Fruit fly (Drosophila melanogaster): ENCODE measurements around the gene tbrd-1.

tbrd-1 gene

dm6 chr3R:23876699-23877098 lies 16.7 kb downstream of the tbrd-1 start:
- TF ChIP-seq fkh (GFP tag; optimal IDR thresholded peaks at IDR 0.05) (peak; percentile 54), lz (GFP tag; optimal IDR thresholded peaks at IDR 0.05) (no peak), CG8319 (GFP tag; optimal IDR thresholded peaks at IDR 0.05) (no peak)

- TF ChIP-seq Hr38 (GFP tag; optimal IDR thresholded peaks at IDR 0.05) (no peak), svp (GFP tag) (peak; percentile 52)
Observed at dm6 chr3R:23874752-23875151, 18.6 kb downstream of the tbrd-1 start.

- peak; percentile 67 for TF ChIP-seq CG3032 (tag; optimal IDR thresholded peaks at IDR 0.05)
- TF ChIP-seq CG10669 (GFP tag; optimal IDR thresholded peaks at IDR 0.05) = peak; percentile 58
- TF ChIP-seq Ets21C (GFP tag; optimal IDR thresholded peaks at IDR 0.05) = peak; percentile 39
- TF ChIP-seq Blimp-1 (GFP tag; optimal IDR thresholded peaks at IDR 0.05) = no peak
- TF ChIP-seq CG15336 (GFP tag; IDR thresholded peaks at IDR 0.05) = peak; percentile 84
- peak; percentile 58 for TF ChIP-seq lz (GFP tag; optimal IDR thresholded peaks at IDR 0.05)
- TF ChIP-seq fd59A (GFP tag; optimal IDR thresholded peaks at IDR 0.05) = peak; percentile 53
- peak; percentile 78 for TF ChIP-seq esn (GFP tag; optimal IDR thresholded peaks at IDR 0.05)
- TF ChIP-seq dsx (GFP tag; optimal IDR thresholded peaks at IDR 0.05; ENCODE audit: poor library complexity, severe bottlenecking) = peak; percentile 68
- peak; percentile 54 for TF ChIP-seq CG8632 (GFP tag; optimal IDR thresholded peaks at IDR 0.05)
- peak; percentile 80 for TF ChIP-seq Eip75B (GFP tag; optimal IDR thresholded peaks at IDR 0.05)
- TF ChIP-seq Sox15 (GFP tag; optimal IDR thresholded peaks at IDR 0.05) = peak; percentile 26
- peak; percentile 39 for TF ChIP-seq CG8319 (GFP tag; optimal IDR thresholded peaks at IDR 0.05)
- no peak for TF ChIP-seq fkh (GFP tag; optimal IDR thresholded peaks at IDR 0.05)
- TF ChIP-seq CG6808 (GFP tag; optimal IDR thresholded peaks at IDR 0.05) = peak; percentile 66
- TF ChIP-seq Hr39 (GFP tag; optimal IDR thresholded peaks at IDR 0.05) = peak; percentile 72
- TF ChIP-seq CG16779 (tag; optimal IDR thresholded peaks at IDR 0.05) = peak; percentile 53
- TF ChIP-seq Sox102F (GFP tag; optimal IDR thresholded peaks at IDR 0.05) = peak; percentile 70
- TF ChIP-seq CG32006 (GFP tag; optimal IDR thresholded peaks at IDR 0.05) = peak; percentile 87
- TF ChIP-seq CG11762 (GFP tag; optimal IDR thresholded peaks at IDR 0.05; ENCODE audit: insufficient read depth) = peak; percentile 73
- TF ChIP-seq eg (GFP tag; IDR thresholded peaks at IDR 0.05) = peak; percentile 84
- peak; percentile 71; the same call in 1 of the 2 replicates for TF ChIP-seq Gug (GFP tag; IDR thresholded peaks at IDR 0.05)
- peak; percentile 64 for TF ChIP-seq svp (GFP tag)
- peak; percentile 63 for TF ChIP-seq Smox (GFP tag; optimal IDR thresholded peaks at IDR 0.05)
- peak; percentile 70 for TF ChIP-seq CG31627 (GFP tag; optimal IDR thresholded peaks at IDR 0.05)
- TF ChIP-seq Sox14 (GFP tag; optimal IDR thresholded peaks at IDR 0.05) = peak; percentile 79
- peak; percentile 47 for TF ChIP-seq vri (GFP tag; optimal IDR thresholded peaks at IDR 0.05)
- no peak for TF ChIP-seq Hr38 (GFP tag; optimal IDR thresholded peaks at IDR 0.05)
- peak; percentile 13 for TF ChIP-seq Eip93F (GFP tag; optimal IDR thresholded peaks at IDR 0.05)
- TF ChIP-seq CG1621 (tag; optimal IDR thresholded peaks at IDR 0.05) = peak; percentile 68
- peak; percentile 77 for TF ChIP-seq topi (GFP tag; optimal IDR thresholded peaks at IDR 0.05)
- TF ChIP-seq CG7368 (GFP tag; optimal IDR thresholded peaks at IDR 0.05) = peak; percentile 50
- TF ChIP-seq salr (GFP tag; optimal IDR thresholded peaks at IDR 0.05) = peak; percentile 29 to 68
- TF ChIP-seq CG6163 (GFP tag; IDR thresholded peaks at IDR 0.05) = peak; percentile 89
- peak; percentile 79 for TF ChIP-seq Lpt (GFP tag; optimal IDR thresholded peaks at IDR 0.05)
- TF ChIP-seq OdsH (GFP tag; optimal IDR thresholded peaks at IDR 0.05) = peak; percentile 77
- peak; percentile 10 for TF ChIP-seq CG11902 (GFP tag; optimal IDR thresholded peaks at IDR 0.05)
- no peak for TF ChIP-seq fd85E (GFP tag; optimal IDR thresholded peaks at IDR 0.05)
- peak; percentile 77 for TF ChIP-seq achi (GFP tag; optimal IDR thresholded peaks at IDR 0.05)
- peak; percentile 67 for TF ChIP-seq CG6792 (GFP tag; optimal IDR thresholded peaks at IDR 0.05)
- TF ChIP-seq CG6854 (GFP tag; optimal IDR thresholded peaks at IDR 0.05) = peak; percentile 19
- peak; percentile 62 for TF ChIP-seq CG34406 (GFP tag; optimal IDR thresholded peaks at IDR 0.05)
- TF ChIP-seq CG10631 (GFP tag; optimal IDR thresholded peaks at IDR 0.05) = peak; percentile 76
- peak; percentile 71 for TF ChIP-seq dac (GFP tag; optimal IDR thresholded peaks at IDR 0.05)
- TF ChIP-seq Met (GFP tag; optimal IDR thresholded peaks at IDR 0.05) = peak; percentile 78
- no peak for TF ChIP-seq CG9139 (GFP tag; optimal IDR thresholded peaks at IDR 0.05)
- TF ChIP-seq Hr4 (GFP tag; optimal IDR thresholded peaks at IDR 0.05) = peak; percentile 91
Observed at dm6 chr3R:23874198-23874597, 19.2 kb downstream of the tbrd-1 start.

Data from whole organism, prepupa.